Worm (Caenorhabditis elegans) whole organism, L4 larva: Measurements from ENCODE around the gene gakh-1.
A peak's percentile ranks its signal among the peaks of the same experiment; 100 is the strongest.

ENCODE experiments used
- T26A8.4 ChIP-seq: fragments of 200-800 bp; sonication (Bioruptor generic); IDR thresholded peaks from 2 replicates; pipeline ENCODE4 v1.3.6; 2022; ENCODE audit warnings: missing genetic modification characterization, missing compliant biosample characterization
- Y48G9A.11 ChIP-seq: fragments of 200-800 bp; sonication (Bioruptor generic); IDR thresholded peaks from 2 replicates; pipeline ENCODE4 v1.3.6; 2022; ENCODE audit warnings: missing genetic modification reagents, missing genetic modification characterization, missing compliant biosample characterization
- ZK546.5 ChIP-seq, 2 experiments: sonication (generic microtip); optimal IDR thresholded peaks; 2 replicates each; lab custom pipeline; 2017; ENCODE audit warnings: missing biosample characterization in 2 of 2, missing genetic modification characterization in 2 of 2
- aha-1 ChIP-seq: fragments of 150-350 bp; peaks from one replicate; lab custom pipeline; 2014; ENCODE audit warnings: missing biosample characterization, missing genetic modification characterization
- aly-2 ChIP-seq: sonication (generic microtip); optimal IDR thresholded peaks from 2 replicates; lab custom pipeline; 2018; ENCODE audit warnings: missing biosample characterization, missing genetic modification characterization
- attf-4 ChIP-seq: sonication (generic microtip); optimal IDR thresholded peaks from 3 replicates; lab custom pipeline; 2017; ENCODE audit warnings: missing biosample characterization, missing genetic modification characterization
- ceh-20 ChIP-seq: fragments of 200-800 bp; sonication (Bioruptor generic); IDR thresholded peaks from 2 replicates; pipeline ENCODE4 v1.3.6; 2022; ENCODE audit warnings: missing genetic modification reagents, missing genetic modification characterization, missing compliant biosample characterization
- ceh-44 ChIP-seq: fragments of 200-800 bp; sonication (Bioruptor generic); IDR thresholded peaks from 2 replicates; pipeline ENCODE4 v1.3.6; 2022; ENCODE audit warnings: missing genetic modification reagents, missing genetic modification characterization, missing compliant biosample characterization
- ceh-62 ChIP-seq: sonication (generic microtip); optimal IDR thresholded peaks from 2 replicates; lab custom pipeline; 2017; ENCODE audit warnings: missing biosample characterization, missing genetic modification characterization
- ces-1 ChIP-seq: fragments of 150-350 bp; sonication (generic microtip); optimal IDR thresholded peaks from 4 replicates; lab custom pipeline; 2014; ENCODE audit warnings: missing biosample characterization, missing genetic modification reagents, missing genetic modification characterization
- cey-2 ChIP-seq: sonication (generic microtip); optimal IDR thresholded peaks from 3 replicates; lab custom pipeline; 2017; ENCODE audit warnings: missing genetic modification characterization, mild to moderate bottlenecking, missing compliant biosample characterization, antibody characterized with exemption, borderline replicate concordance; ENCODE audit not compliant: insufficient read depth
- ctbp-1 ChIP-seq: fragments of 200-800 bp; sonication (Bioruptor generic); IDR thresholded peaks from 2 replicates; pipeline ENCODE4 v1.3.6; 2022; ENCODE audit warnings: missing genetic modification reagents, missing genetic modification characterization, missing compliant biosample characterization
- daf-12 ChIP-seq: fragments of 150-350 bp; optimal IDR thresholded peaks from 2 replicates; lab custom pipeline; 2014; ENCODE audit warnings: missing biosample characterization, missing genetic modification reagents, missing genetic modification characterization
- daf-19 ChIP-seq: fragments of 200-800 bp; sonication (Bioruptor generic); conservative IDR thresholded peaks from 2 replicates; pipeline ENCODE4 v1.3.6; 2022; ENCODE audit warnings: missing genetic modification characterization, missing compliant biosample characterization
- daf-8 ChIP-seq: fragments of 200-800 bp; sonication (Bioruptor generic); IDR thresholded peaks from 2 replicates; pipeline ENCODE4 v1.3.6; 2022; ENCODE audit warnings: missing genetic modification characterization, missing compliant biosample characterization
- dmd-8 ChIP-seq: fragments of 200-800 bp; sonication (Bioruptor generic); IDR thresholded peaks from 2 replicates; pipeline ENCODE4 v1.3.6; 2022; ENCODE audit warnings: missing genetic modification characterization, missing compliant biosample characterization
- dpl-1 ChIP-seq: fragments of 150-350 bp; optimal IDR thresholded peaks from 2 replicates; lab custom pipeline; 2014; ENCODE audit warnings: missing biosample characterization, missing genetic modification reagents, missing genetic modification characterization
- egl-43 ChIP-seq: fragments of 200-800 bp; sonication (Bioruptor generic); IDR thresholded peaks from 2 replicates; pipeline ENCODE4 v1.3.6; 2022; ENCODE audit warnings: missing genetic modification reagents, missing genetic modification characterization, missing compliant biosample characterization
- fos-1 ChIP-seq: fragments of 150-350 bp; optimal IDR thresholded peaks from 2 replicates; lab custom pipeline; 2014; ENCODE audit warnings: missing biosample characterization, missing genetic modification characterization
- hlh-11 ChIP-seq: fragments of 200-800 bp; sonication (Bioruptor generic); optimal IDR thresholded peaks from 2 replicates; lab custom pipeline; 2018; ENCODE audit warnings: mild to moderate bottlenecking, missing genetic modification characterization, missing compliant biosample characterization
- jun-1 ChIP-seq: fragments of 150-350 bp; optimal IDR thresholded peaks from 2 replicates; lab custom pipeline; 2014; ENCODE audit warnings: missing biosample characterization, missing genetic modification reagents, missing genetic modification characterization
- lin-15B ChIP-seq: fragments of 150-350 bp; sonication (generic microtip); optimal IDR thresholded peaks from 3 replicates; lab custom pipeline; 2014; ENCODE audit warnings: missing biosample characterization, missing genetic modification characterization
- lin-29 ChIP-seq: fragments of 200-800 bp; sonication (Bioruptor generic); IDR thresholded peaks from 2 replicates; pipeline ENCODE4 v1.3.6; 2022; ENCODE audit warnings: missing genetic modification reagents, missing genetic modification characterization, missing compliant biosample characterization
- mep-1 ChIP-seq: fragments of 150-350 bp; sonication (generic microtip); optimal IDR thresholded peaks from 3 replicates; lab custom pipeline; 2014; ENCODE audit warnings: missing biosample characterization, missing genetic modification characterization
- mes-2 ChIP-seq: sonication (generic microtip); optimal IDR thresholded peaks from 2 replicates; lab custom pipeline; 2016; ENCODE audit warnings: missing genotype, mild to moderate bottlenecking, missing genetic modification characterization, missing compliant biosample characterization; ENCODE audit not compliant: poor library complexity, severe bottlenecking
- nhr-111 ChIP-seq: fragments of 200-800 bp; sonication (Bioruptor generic); optimal IDR thresholded peaks from 2 replicates; lab custom pipeline; 2018; ENCODE audit warnings: mild to moderate bottlenecking, missing genetic modification characterization, missing compliant biosample characterization
- nhr-48 ChIP-seq: sonication (generic microtip); optimal IDR thresholded peaks from 2 replicates; lab custom pipeline; 2016; ENCODE audit warnings: mild to moderate bottlenecking, missing genetic modification characterization, missing compliant biosample characterization
- rbr-2 ChIP-seq: sonication (generic microtip); optimal IDR thresholded peaks from 2 replicates; lab custom pipeline; 2016; ENCODE audit warnings: missing genotype, missing genetic modification characterization, missing compliant biosample characterization
- sdz-12 ChIP-seq: fragments of 200-800 bp; sonication (Bioruptor generic); optimal IDR thresholded peaks from 2 replicates; lab custom pipeline; 2018; ENCODE audit warnings: mild to moderate bottlenecking, missing genetic modification characterization, missing compliant biosample characterization
- snpc-4 ChIP-seq: fragments of 150-350 bp; optimal IDR thresholded peaks from 2 replicates; lab custom pipeline; 2014; ENCODE audit warnings: missing biosample characterization, missing genetic modification characterization
- spr-1 ChIP-seq: sonication (generic microtip); optimal IDR thresholded peaks from 2 replicates; lab custom pipeline; 2016; ENCODE audit warnings: mild to moderate bottlenecking, missing genetic modification characterization, missing compliant biosample characterization
- vab-7 ChIP-seq: fragments of 200-800 bp; sonication (Bioruptor generic); IDR thresholded peaks from 2 replicates; pipeline ENCODE4 v1.3.6; 2022; ENCODE audit warnings: missing genetic modification reagents, missing genetic modification characterization, missing compliant biosample characterization
- zfp-2 ChIP-seq: sonication (generic microtip); optimal IDR thresholded peaks from 2 replicates; lab custom pipeline; 2016; ENCODE audit warnings: mild to moderate bottlenecking, missing genetic modification characterization, missing compliant biosample characterization
- zip-11 ChIP-seq: fragments of 200-800 bp; sonication (Bioruptor generic); IDR thresholded peaks from 2 replicates; pipeline ENCODE4 v1.3.6; 2022; ENCODE audit warnings: missing genetic modification characterization, missing compliant biosample characterization

The gakh-1 gene

DNA sequence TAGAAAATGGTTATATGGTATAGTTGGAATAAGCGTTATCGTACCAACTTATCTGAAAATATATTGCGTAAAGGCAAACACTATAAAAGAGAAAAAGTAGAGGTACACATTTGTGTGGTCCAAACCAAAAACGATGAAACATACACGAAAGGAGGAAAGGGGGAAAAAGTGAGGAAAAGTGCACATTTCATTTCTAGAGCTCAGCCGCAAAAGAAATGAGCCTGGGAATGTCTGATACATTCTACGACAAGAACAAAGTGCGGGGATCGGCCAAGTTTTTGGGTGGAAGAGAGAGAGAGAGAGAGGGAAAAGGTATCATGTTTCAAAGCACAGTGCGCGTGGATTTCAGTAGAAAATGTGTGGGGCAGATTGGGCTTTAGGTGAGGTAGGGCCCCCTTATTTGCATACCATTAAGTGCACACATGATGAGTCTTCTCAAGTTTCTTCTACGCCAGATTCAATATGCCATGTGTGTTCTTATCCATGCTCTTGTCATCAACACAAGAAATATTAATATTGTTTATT is 48.5 kb upstream of the gakh-1 start, which contains the start of gene rgs-6 (continued):
- TF ChIP-seq fos-1 = no peak
- TF ChIP-seq egl-43 (GFP tag; lab: Robert Waterston, UW) = no peak
- no peak for TF ChIP-seq sdz-12 (GFP tag; lab: Kevin White, UChicago)

DNA sequence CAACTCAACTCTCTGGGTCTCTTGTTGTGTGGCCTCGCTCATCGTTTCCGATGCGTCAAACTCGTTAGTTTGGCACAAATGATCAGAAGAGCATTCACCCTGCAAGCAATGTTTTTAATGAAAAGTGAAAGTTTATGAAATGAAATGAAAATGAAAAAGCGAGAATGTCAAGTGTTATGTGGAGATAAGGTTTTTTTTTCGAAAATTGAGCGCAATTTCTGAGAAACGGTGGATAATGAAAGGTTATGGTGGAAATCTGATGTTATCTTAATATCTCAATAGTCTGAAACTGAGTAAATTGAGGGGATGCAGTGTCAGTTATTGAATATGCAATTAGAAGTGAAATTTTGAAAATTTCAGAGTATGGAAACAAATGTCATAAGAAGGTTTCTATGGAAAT is 39.1 kb upstream of the gakh-1 start, which contains the start of gene gnrr-4:
TSS of gene gnrr-4 (minus strand) at position 101 of the 400 bp plus-strand sequence.
- TF ChIP-seq attf-4 = no peak
- TF ChIP-seq nhr-48 (tag; lab: Kevin White, UChicago) = no peak
- no peak for TF ChIP-seq ceh-44 (GFP tag; lab: Robert Waterston, UW)
- TF ChIP-seq daf-19 (GFP tag; lab: Robert Waterston, UW) = no peak
- no peak for TF ChIP-seq mes-2 (tag; lab: Kevin White, UChicago)

DNA sequence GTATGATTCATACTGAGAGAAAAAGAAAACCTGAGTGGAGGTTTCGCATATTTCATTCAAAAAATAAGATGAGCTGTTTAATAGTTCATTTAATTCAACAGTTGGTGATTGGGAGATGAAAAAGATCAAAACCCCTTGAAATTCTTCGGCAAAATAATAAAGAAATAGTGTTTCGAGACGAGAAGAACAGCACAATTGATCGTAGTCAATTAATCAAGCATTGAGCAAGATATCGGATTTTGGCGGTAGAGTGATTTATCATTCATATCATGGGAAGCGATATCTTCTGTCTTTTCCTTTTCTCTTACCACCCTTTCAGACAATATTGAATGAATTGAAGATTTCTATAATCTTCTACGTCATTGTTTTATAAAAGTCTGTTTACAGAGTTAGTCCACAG is 35.6 kb upstream of the gakh-1 start:
- no peak for TF ChIP-seq mep-1
- TF ChIP-seq lin-29 (GFP tag; lab: Robert Waterston, UW) = no peak
- TF ChIP-seq dmd-8 (GFP tag; lab: Robert Waterston, UW) = no peak
- no peak for TF ChIP-seq ces-1
- TF ChIP-seq ceh-62 (tag; lab: Kevin White, UChicago) = no peak
- no peak for TF ChIP-seq nhr-111 (GFP tag; lab: Kevin White, UChicago)
- no peak for TF ChIP-seq zfp-2
- TF ChIP-seq jun-1 = no peak
- no peak for TF ChIP-seq aly-2 (tag; lab: Kevin White, UChicago)
- TF ChIP-seq snpc-4 (tag; lab: Kevin White, UChicago) = no peak
- no peak for TF ChIP-seq hlh-11 (tag; lab: Kevin White, UChicago)
- TF ChIP-seq dpl-1 (GFP tag; lab: Kevin White, UChicago) = no peak
- no peak for TF ChIP-seq lin-15B
- TF ChIP-seq sdz-12 (GFP tag; lab: Kevin White, UChicago) = no peak
- TF ChIP-seq zip-11 (GFP tag; lab: Robert Waterston, UW) = no peak

DNA sequence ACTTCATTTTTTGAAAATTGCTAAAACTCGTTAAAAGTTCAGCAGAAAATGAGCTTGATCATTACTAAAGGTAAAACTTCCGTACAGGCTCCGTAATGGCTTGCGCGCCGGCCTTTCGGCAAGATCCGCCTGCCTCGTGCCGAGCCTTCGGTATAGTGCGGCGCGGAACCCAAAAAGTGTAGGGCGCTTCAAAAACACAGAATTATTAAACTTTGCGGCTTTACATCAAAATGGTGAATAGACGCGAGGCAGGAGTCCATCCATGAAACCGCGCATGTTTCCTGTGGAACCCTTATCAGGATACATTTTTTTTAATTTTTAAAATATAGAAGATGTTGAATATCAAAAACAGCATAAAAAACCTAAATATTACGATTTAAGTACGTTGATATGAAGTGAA is 29.2 kb upstream of the gakh-1 start:
- TF ChIP-seq spr-1 (tag; lab: Kevin White, UChicago) = no peak
- peak; percentile 85 for TF ChIP-seq aha-1 (tag; lab: Kevin White, UChicago)
- TF ChIP-seq snpc-4 (tag; lab: Kevin White, UChicago) = peak; percentile 57

DNA sequence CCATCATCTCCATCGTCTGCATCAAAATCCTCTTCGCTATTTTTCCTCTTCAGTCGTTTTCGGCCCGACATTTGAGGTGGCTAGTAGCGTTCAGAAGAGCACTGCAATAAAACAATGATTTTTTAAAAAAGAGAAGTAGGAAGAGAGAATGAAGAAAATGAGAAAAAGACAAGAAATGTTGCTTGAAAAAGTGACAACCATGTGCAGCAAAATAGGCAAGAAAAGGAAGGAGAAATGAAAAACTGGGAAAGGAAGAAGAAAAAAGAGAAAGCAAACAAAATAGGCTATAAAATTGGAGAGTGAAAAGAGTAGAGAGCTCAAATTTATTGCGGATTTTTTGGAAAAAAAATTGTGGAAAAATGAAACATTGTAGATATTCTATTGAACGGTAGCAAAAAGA is 19.0 kb upstream of the gakh-1 start, which contains the start of gene tag-294:
TSS of gene tag-294 (minus strand) at position 101 of the 400 bp plus-strand sequence.
- TF ChIP-seq Y48G9A.11 (GFP tag; lab: Robert Waterston, UW) (no peak), ctbp-1 (no peak), T26A8.4 (no peak), lin-15B (no peak), rbr-2 (tag; lab: Kevin White, UChicago) (no peak), cey-2 (tag; lab: Kevin White, UChicago) (no peak), daf-8 (GFP tag; lab: Robert Waterston, UW) (no peak), ZK546.5 (tag; optimal IDR thresholded peaks at IDR 0.05; lab: Kevin White, UChicago) (no peak), vab-7 (GFP tag; lab: Robert Waterston, UW) (no peak), daf-12 (tag; lab: Kevin White, UChicago) (no peak), ceh-20 (GFP tag; lab: Robert Waterston, UW) (no peak)
